Worm (Caenorhabditis elegans) whole organism, young adult: ENCODE data around the gene wdfy-2.

Experiments used
- C06A6.2 ChIP-seq: fragments of 200-800 bp; sonication (Bioruptor generic); conservative IDR thresholded peaks from 2 replicates; pipeline ENCODE4 v1.3.6; 2022; ENCODE audit warnings: missing genetic modification characterization, missing compliant biosample characterization
- F23B12.7 ChIP-seq: sonication (generic microtip); optimal IDR thresholded peaks from 2 replicates; lab custom pipeline; 2017; ENCODE audit warnings: missing genetic modification characterization, mild to moderate bottlenecking, missing compliant biosample characterization, antibody characterized with exemption, moderate library complexity; ENCODE audit not compliant: insufficient read depth
- F33H1.4 ChIP-seq: fragments of 200-800 bp; sonication (Bioruptor generic); IDR thresholded peaks from 2 replicates; pipeline ENCODE4 v1.3.6; 2022; ENCODE audit warnings: missing genetic modification reagents, missing genetic modification characterization, missing compliant biosample characterization
- F52B5.7 ChIP-seq: sonication (generic microtip); optimal IDR thresholded peaks from 2 replicates; lab custom pipeline; 2016; ENCODE audit warnings: mild to moderate bottlenecking, missing genetic modification characterization, missing compliant biosample characterization
- F55B11.4 ChIP-seq: sonication (generic microtip); optimal IDR thresholded peaks from 2 replicates; lab custom pipeline; 2016; ENCODE audit warnings: missing compliant biosample characterization, missing genetic modification characterization, borderline replicate concordance; ENCODE audit not compliant: insufficient read depth
- T07F8.4 ChIP-seq: sonication (generic microtip); optimal IDR thresholded peaks from 2 replicates; lab custom pipeline; 2016; ENCODE audit warnings: mild to moderate bottlenecking, missing genetic modification characterization, moderate library complexity, missing compliant biosample characterization
- Y56A3A.18 ChIP-seq: fragments of 200-800 bp; sonication (Bioruptor generic); IDR thresholded peaks from 2 replicates; pipeline ENCODE4 v1.3.6; 2022; ENCODE audit warnings: missing genetic modification reagents, missing genetic modification characterization, missing compliant biosample characterization
- Y95B8A.8 ChIP-seq: fragments of 200-800 bp; sonication (Bioruptor generic); IDR thresholded peaks from 2 replicates; pipeline ENCODE4 v1.3.6; 2022; ENCODE audit warnings: missing genetic modification reagents, missing genetic modification characterization, missing compliant biosample characterization
- ZK185.1 ChIP-seq: sonication (generic microtip); optimal IDR thresholded peaks from 2 replicates; lab custom pipeline; 2016; ENCODE audit warnings: mild to moderate bottlenecking, missing genetic modification characterization, missing compliant biosample characterization; ENCODE audit not compliant: poor library complexity, severe bottlenecking
- aptf-2 ChIP-seq: fragments of 200-800 bp; sonication (Bioruptor generic); conservative IDR thresholded peaks from 2 replicates; pipeline ENCODE4 v1.3.6; 2022; ENCODE audit warnings: missing genetic modification reagents, missing genetic modification characterization, missing compliant biosample characterization
- aptf-3 ChIP-seq: fragments of 200-800 bp; sonication (Bioruptor generic); IDR thresholded peaks from 2 replicates; pipeline ENCODE4 v1.3.6; 2022; ENCODE audit warnings: missing genetic modification characterization, missing compliant biosample characterization
- cebp-2 ChIP-seq: fragments of 200-800 bp; sonication (Bioruptor generic); IDR thresholded peaks from 2 replicates; pipeline ENCODE4 v1.3.6; 2022; ENCODE audit warnings: missing genetic modification characterization, missing compliant biosample characterization
- ceh-58 ChIP-seq: fragments of 200-800 bp; sonication (Bioruptor generic); IDR thresholded peaks from 2 replicates; pipeline ENCODE4 v1.3.6; 2022; ENCODE audit warnings: missing genetic modification characterization, missing compliant biosample characterization
- ceh-91 ChIP-seq: fragments of 200-800 bp; sonication (Bioruptor generic); IDR thresholded peaks from 2 replicates; pipeline ENCODE4 v1.3.6; 2022; ENCODE audit warnings: missing genetic modification reagents, missing genetic modification characterization, missing compliant biosample characterization
- dox-1 ChIP-seq: fragments of 200-800 bp; sonication (Bioruptor generic); IDR thresholded peaks from 2 replicates; pipeline ENCODE4 v1.3.6; 2022; ENCODE audit warnings: missing genetic modification reagents, missing genetic modification characterization, missing compliant biosample characterization
- dpl-1 ChIP-seq: fragments of 150-350 bp; optimal IDR thresholded peaks from 2 replicates; lab custom pipeline; 2014; ENCODE audit warnings: missing biosample characterization, missing genetic modification reagents, missing genetic modification characterization
- efl-1 ChIP-seq: fragments of 150-350 bp; optimal IDR thresholded peaks from 2 replicates; lab custom pipeline; 2014; ENCODE audit warnings: missing biosample characterization, missing genetic modification reagents, missing genetic modification characterization
- egl-18 ChIP-seq: fragments of 200-800 bp; sonication (Bioruptor generic); IDR thresholded peaks from 2 replicates; pipeline ENCODE4 v1.3.6; 2022; ENCODE audit warnings: missing genetic modification reagents, missing genetic modification characterization, missing compliant biosample characterization
- ekl-4 ChIP-seq: fragments of 200-800 bp; sonication (Bioruptor generic); IDR thresholded peaks from 2 replicates; pipeline ENCODE4 v1.3.6; 2022; ENCODE audit warnings: missing genetic modification reagents, missing genetic modification characterization, missing compliant biosample characterization
- ets-4 ChIP-seq: fragments of 200-800 bp; sonication (Bioruptor generic); optimal IDR thresholded peaks from 2 replicates; lab custom pipeline; 2018; ENCODE audit warnings: mild to moderate bottlenecking, missing genetic modification characterization, missing compliant biosample characterization
- him-1 ChIP-seq: sonication (generic microtip); optimal IDR thresholded peaks from 2 replicates; lab custom pipeline; 2016; ENCODE audit warnings: missing genotype, missing genetic modification reagents, missing genetic modification characterization, missing compliant biosample characterization
- hlh-12 ChIP-seq: sonication (generic microtip); optimal IDR thresholded peaks from 2 replicates; lab custom pipeline; 2016; ENCODE audit warnings: missing genetic modification characterization, missing compliant biosample characterization
- hmg-1.2 ChIP-seq: fragments of 200-800 bp; sonication (Bioruptor generic); IDR thresholded peaks from 2 replicates; pipeline ENCODE4 v1.3.6; 2022; ENCODE audit warnings: missing genetic modification reagents, missing genetic modification characterization, missing compliant biosample characterization
- lag-1 ChIP-seq: fragments of 200-800 bp; sonication (Bioruptor generic); IDR thresholded peaks from 2 replicates; pipeline ENCODE4 v1.3.6; 2022; ENCODE audit warnings: missing genetic modification reagents, missing genetic modification characterization, missing compliant biosample characterization
- let-607 ChIP-seq, 2 experiments: fragments of 200-800 bp in 1 of 2; sonication (Bioruptor generic) in 1 of 2; sonication (generic microtip) in 1 of 2; optimal IDR thresholded peaks; 2 replicates each; lab custom pipeline; 2016 to 2018; ENCODE audit warnings: mild to moderate bottlenecking in 2 of 2, missing compliant biosample characterization in 2 of 2, missing genetic modification characterization in 2 of 2, moderate library complexity in 2 of 2, missing genotype in 1 of 2
- lsl-1 ChIP-seq: fragments of 200-800 bp; sonication (Bioruptor generic); optimal IDR thresholded peaks from 2 replicates; lab custom pipeline; 2018; ENCODE audit warnings: mild to moderate bottlenecking, missing genetic modification characterization, moderate library complexity, missing compliant biosample characterization
- madf-6 ChIP-seq: fragments of 200-800 bp; sonication (Bioruptor generic); IDR thresholded peaks from 2 replicates; pipeline ENCODE4 v1.3.6; 2022; ENCODE audit warnings: missing genetic modification reagents, missing genetic modification characterization, missing compliant biosample characterization
- madf-8 ChIP-seq: fragments of 200-800 bp; sonication (Bioruptor generic); conservative IDR thresholded peaks from 2 replicates; pipeline ENCODE4 v1.3.6; 2022; ENCODE audit warnings: missing genetic modification reagents, missing genetic modification characterization, missing compliant biosample characterization
- nhr-27 ChIP-seq: fragments of 200-800 bp; sonication (Bioruptor generic); optimal IDR thresholded peaks from 2 replicates; lab custom pipeline; 2018; ENCODE audit warnings: mild to moderate bottlenecking, missing genetic modification characterization, moderate library complexity, missing compliant biosample characterization
- rcor-1 ChIP-seq: fragments of 200-800 bp; sonication (Bioruptor generic); IDR thresholded peaks from 2 replicates; pipeline ENCODE4 v1.3.6; 2022; ENCODE audit warnings: missing genetic modification reagents, missing genetic modification characterization, missing compliant biosample characterization
- rpc-1 ChIP-seq, 2 experiments: fragments of 150-350 bp in 1 of 2; sonication (generic microtip) in 1 of 2; optimal IDR thresholded peaks; 2 replicates each; lab custom pipeline; 2014 to 2018; ENCODE audit warnings: missing biosample characterization in 1 of 2, missing genetic modification characterization in 1 of 2, missing genetic modification reagents in 1 of 2, missing genotype in 1 of 2
- sea-2 ChIP-seq: fragments of 200-800 bp; sonication (Bioruptor generic); IDR thresholded peaks from 2 replicates; pipeline ENCODE4 v1.3.6; 2022; ENCODE audit warnings: missing genetic modification characterization, missing compliant biosample characterization
- snpc-3.4 ChIP-seq: sonication (generic microtip); optimal IDR thresholded peaks from 2 replicates; lab custom pipeline; 2017; ENCODE audit warnings: missing genetic modification characterization, mild to moderate bottlenecking, missing compliant biosample characterization, antibody characterized with exemption, moderate library complexity, missing genotype, missing genetic modification reagents
- somi-1 ChIP-seq: fragments of 200-800 bp; sonication (Bioruptor generic); optimal IDR thresholded peaks from 2 replicates; lab custom pipeline; 2018; ENCODE audit warnings: mild to moderate bottlenecking, missing genetic modification characterization, missing compliant biosample characterization
- xnd-1 ChIP-seq: sonication (generic microtip); optimal IDR thresholded peaks from 2 replicates; lab custom pipeline; 2016; ENCODE audit warnings: missing genotype, missing genetic modification reagents, missing genetic modification characterization, missing compliant biosample characterization
- zfh-2 ChIP-seq: fragments of 200-800 bp; sonication (Bioruptor generic); conservative IDR thresholded peaks from 2 replicates; pipeline ENCODE4 v1.3.6; 2022; ENCODE audit warnings: missing genetic modification reagents, missing genetic modification characterization, missing compliant biosample characterization
- ztf-25 ChIP-seq: fragments of 200-800 bp; sonication (Bioruptor generic); IDR thresholded peaks from 2 replicates; pipeline ENCODE4 v1.3.6; 2022; ENCODE audit warnings: missing genetic modification reagents, missing genetic modification characterization, missing compliant biosample characterization
- ztf-26 ChIP-seq: sonication (generic microtip); optimal IDR thresholded peaks from 2 replicates; lab custom pipeline; 2017; ENCODE audit warnings: missing genetic modification characterization, missing compliant biosample characterization
- ztf-3 ChIP-seq: fragments of 200-800 bp; sonication (Bioruptor generic); optimal IDR thresholded peaks from 2 replicates; lab custom pipeline; 2018; ENCODE audit warnings: mild to moderate bottlenecking, missing genetic modification characterization, missing compliant biosample characterization
- ztf-6 ChIP-seq: fragments of 200-800 bp; sonication (Bioruptor generic); IDR thresholded peaks from 2 replicates; pipeline ENCODE4 v1.3.6; 2022; ENCODE audit warnings: missing genetic modification reagents, missing genetic modification characterization, missing compliant biosample characterization

wdfy-2 gene

ce11 chrII:9285171-9286025, 34.3 kb upstream of the wdfy-2 start, which contains the start of gene mtrr-1 (continued):
- no peak for TF ChIP-seq aptf-2 (GFP tag; lab: Robert Waterston, UW)

ce11 chrII:9289127-9289526, 30.5 kb upstream of the wdfy-2 start:
- TF ChIP-seq let-607 (tag; optimal IDR thresholded peaks at IDR 0.05; lab: Kevin White, UChicago) (no peak), efl-1 (GFP tag; lab: Kevin White, UChicago) (peak; percentile 73), lsl-1 (GFP tag; lab: Kevin White, UChicago) (no peak), F23B12.7 (tag; lab: Kevin White, UChicago) (no peak), nhr-27 (no peak), Y95B8A.8 (GFP tag; lab: Robert Waterston, UW) (no peak), aptf-3 (GFP tag; lab: Robert Waterston, UW) (no peak), T07F8.4 (tag; lab: Kevin White, UChicago) (no peak), zfh-2 (GFP tag; lab: Robert Waterston, UW) (no peak), dpl-1 (GFP tag; lab: Kevin White, UChicago) (peak; percentile 1), C06A6.2 (GFP tag; lab: Robert Waterston, UW) (no peak), hmg-1.2 (GFP tag; lab: Robert Waterston, UW) (peak; percentile 23; the same call in 1 of the 2 replicates), ztf-26 (tag; lab: Kevin White, UChicago) (no peak), ceh-58 (no peak), F33H1.4 (GFP tag; lab: Robert Waterston, UW) (peak; percentile 49), ekl-4 (GFP tag; lab: Robert Waterston, UW) (peak; percentile 26; the same call in 1 of the 2 replicates), ztf-3 (GFP tag; lab: Kevin White, UChicago) (no peak), ZK185.1 (tag; lab: Kevin White, UChicago) (no peak), ceh-91 (GFP tag; lab: Robert Waterston, UW) (peak; percentile 29; the same call in 1 of the 2 replicates), madf-6 (peak; percentile 85), ets-4 (GFP tag; lab: Kevin White, UChicago) (no peak), xnd-1 (peak; percentile 70), ztf-25 (no peak), somi-1 (GFP tag; lab: Kevin White, UChicago) (no peak), lag-1 (no peak), madf-8 (GFP tag; lab: Robert Waterston, UW) (peak; percentile 55), snpc-3.4 (tag; lab: Kevin White, UChicago) (no peak), F55B11.4 (tag; lab: Kevin White, UChicago) (no peak), cebp-2 (GFP tag; lab: Robert Waterston, UW) (no peak), rpc-1 (optimal IDR thresholded peaks at IDR 0.05; lab: Kevin White, UChicago) (no peak), rpc-1 (tag; optimal IDR thresholded peaks at IDR 0.05; lab: Kevin White, UChicago) (no peak), Y56A3A.18 (GFP tag; lab: Robert Waterston, UW) (no peak), rcor-1 (GFP tag; lab: Robert Waterston, UW) (no peak), F52B5.7 (tag; lab: Kevin White, UChicago) (no peak), sea-2 (GFP tag; lab: Robert Waterston, UW) (no peak), hlh-12 (tag; lab: Kevin White, UChicago) (no peak), egl-18 (GFP tag; lab: Robert Waterston, UW) (no peak), him-1 (tag; lab: Kevin White, UChicago) (no peak), dox-1 (GFP tag; lab: Robert Waterston, UW) (no peak), ztf-6 (GFP tag; lab: Robert Waterston, UW) (no peak)
